Worm (Caenorhabditis elegans) whole organism, L4/young adult: ENCODE results near the gene gur-5.

Experiments
- W03F9.2 ChIP-seq: fragments of 150-350 bp; optimal IDR thresholded peaks from 2 replicates; lab custom pipeline; 2014; ENCODE audit warnings: missing biosample characterization, missing genetic modification characterization
- him-1 ChIP-seq: sonication (generic microtip); optimal IDR thresholded peaks from 2 replicates; lab custom pipeline; 2016; ENCODE audit warnings: missing genotype, missing genetic modification reagents, missing genetic modification characterization, missing compliant biosample characterization

ce11 chrII:5291051-5291450 lies 5.9 kb downstream of the gur-5 start:
- TF ChIP-seq him-1 (tag; lab: Kevin White, UChicago) = no peak
- no peak for TF ChIP-seq W03F9.2 (tag; lab: Kevin White, UChicago)
